Worm (Caenorhabditis elegans) whole organism, L2 larva: ENCODE results near the gene F10C1.9.

Experiments used
- ama-1 ChIP-seq: fragments of 150-350 bp; optimal IDR thresholded peaks from 2 replicates; lab custom pipeline; 2018; ENCODE audit warnings: inconsistent platforms
- elt-3 ChIP-seq: sonication (generic microtip); optimal IDR thresholded peaks from 2 replicates; lab custom pipeline; 2017; ENCODE audit warnings: missing biosample characterization, missing genetic modification characterization
- mdl-1 ChIP-seq, 2 experiments: fragments of 150-350 bp in 1 of 2; sonication (generic microtip) in 1 of 2; optimal IDR thresholded peaks; 2 replicates each; lab custom pipeline; 2017; ENCODE audit warnings: missing biosample characterization in 2 of 2, missing genetic modification characterization in 2 of 2
- snpc-4 ChIP-seq: fragments of 150-350 bp; optimal IDR thresholded peaks from 2 replicates; lab custom pipeline; 2014; ENCODE audit warnings: missing biosample characterization, missing genetic modification characterization
- ztf-11 ChIP-seq: sonication (generic microtip); optimal IDR thresholded peaks from 2 replicates; lab custom pipeline; 2017; ENCODE audit warnings: missing biosample characterization, missing genetic modification characterization
- ztf-4 ChIP-seq: fragments of 150-350 bp; optimal IDR thresholded peaks from 2 replicates; lab custom pipeline; 2014; ENCODE audit warnings: missing biosample characterization, missing genetic modification characterization

DNA sequence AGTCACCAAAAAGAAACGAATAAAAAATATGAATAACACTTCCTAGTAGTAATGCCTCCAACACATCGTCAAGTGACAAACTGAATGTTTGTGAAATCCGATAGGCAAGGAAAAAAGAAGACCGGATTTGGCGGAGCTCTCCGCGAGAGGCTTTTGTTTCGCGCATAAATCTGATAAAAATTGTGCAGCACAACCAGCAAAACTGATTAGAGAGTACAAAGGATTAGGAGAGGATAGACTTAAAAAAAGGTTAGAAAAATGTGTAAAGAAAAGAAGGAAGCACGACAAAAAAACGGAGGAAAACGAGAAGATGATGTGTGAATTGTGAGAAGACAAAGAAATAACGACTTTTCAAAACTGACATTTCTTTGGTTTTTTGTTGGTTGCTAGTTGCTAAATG is 17.4 kb downstream of the F10C1.9 start, which contains the start of gene rab-3:
- TF ChIP-seq ama-1 (lab: Kevin White, UChicago) (no peak), mdl-1 (tag; optimal IDR thresholded peaks at IDR 0.05; lab: Kevin White, UChicago) (no peak), ztf-11 (no peak), elt-3 (tag; lab: Kevin White, UChicago) (no peak), snpc-4 (tag; lab: Kevin White, UChicago) (no peak), ztf-4 (no peak)
